Fruit fly (Drosophila melanogaster) ovary, adult (tissue): ENCODE data around the gene CREG.

Experiments used
- CG17801 ChIP-seq: fragments of 200-800 bp; optimal IDR thresholded peaks from 2 replicates; lab custom pipeline; 2019; ENCODE audit warnings: missing biosample characterization, mild to moderate bottlenecking, missing genetic modification characterization, moderate library complexity; ENCODE audit not compliant: partially characterized antibody

The CREG gene

DNA sequence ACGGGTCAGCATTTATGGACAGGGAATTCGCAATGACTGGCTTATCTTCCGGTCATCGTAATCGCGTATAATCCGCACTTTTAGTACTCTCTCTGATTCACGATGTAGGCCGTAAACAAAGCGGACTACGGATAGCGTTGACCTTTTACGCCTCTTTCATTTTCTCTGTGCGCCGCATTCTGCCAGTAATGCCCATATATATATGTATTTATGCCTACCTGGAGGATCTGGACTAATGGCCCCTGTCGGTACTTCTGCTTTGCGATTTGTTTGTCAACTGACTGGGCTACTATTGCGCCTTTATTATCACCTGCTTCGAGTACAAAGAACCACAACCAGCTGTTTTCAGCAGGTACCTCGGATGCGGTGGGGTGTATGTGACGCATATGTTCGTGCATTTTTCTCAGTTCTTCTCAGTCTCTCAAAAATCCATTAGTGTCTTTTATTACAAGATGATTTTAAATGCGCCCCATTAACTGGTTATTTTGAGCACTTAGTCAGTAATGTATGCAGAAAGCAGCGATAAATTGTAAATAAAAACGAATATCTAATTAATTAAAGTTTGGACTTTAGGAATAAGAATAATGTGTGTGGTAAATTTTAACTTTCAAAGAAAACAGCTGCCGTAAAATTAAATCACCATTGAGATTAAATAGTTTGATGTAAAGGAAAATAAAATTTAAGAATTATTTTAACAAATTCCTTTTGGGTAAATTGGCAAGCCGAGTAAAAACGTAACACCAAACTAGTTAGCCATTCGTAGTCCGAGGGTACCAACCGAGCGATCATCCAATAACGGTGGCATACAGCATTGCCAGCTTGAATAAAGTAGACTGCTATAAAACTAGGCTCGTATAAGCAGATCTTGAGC, at the start of gene CREG:
TSS of gene CREG (minus strand) at position 323 of the 871 bp plus-strand sequence.
- no peak for TF ChIP-seq CG17801 (GFP tag; lab: Kevin White, UChicago)

dm6 chr3R:17440628-17441027, 46.2 kb upstream of the CREG start, which contains the start of gene CG14331:
TSS of gene CG14331 (minus strand) at chr3R:17440728.
- no peak for TF ChIP-seq CG17801 (GFP tag; lab: Kevin White, UChicago)

DNA sequence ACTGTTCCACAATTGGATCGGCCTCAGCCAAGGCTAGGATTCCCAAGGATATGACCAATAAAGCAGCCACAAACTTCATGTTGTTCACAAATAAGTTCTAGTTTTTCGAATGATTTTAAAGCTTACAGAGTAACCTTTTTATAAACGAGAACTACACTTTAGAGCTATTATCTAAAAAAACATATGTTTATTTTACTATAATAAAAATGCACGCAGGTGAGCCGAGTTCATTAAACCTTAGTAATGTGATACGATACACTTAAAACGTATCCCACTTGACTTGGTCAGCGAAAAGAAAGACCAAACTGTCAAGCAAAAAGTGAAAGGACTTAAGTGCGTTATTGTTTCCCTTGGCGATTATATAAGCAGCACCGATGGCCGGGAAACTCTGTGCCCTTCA, 39.9 kb upstream of the CREG start, which contains the start of gene CG44090:
TSS of gene CG44090 (minus strand) at position 101 of the 400 bp plus-strand sequence.
- no peak for TF ChIP-seq CG17801 (GFP tag; lab: Kevin White, UChicago)

dm6 chr3R:17433117-17433516, 38.7 kb upstream of the CREG start:
- TF ChIP-seq CG17801 (GFP tag; lab: Kevin White, UChicago): no peak

DNA sequence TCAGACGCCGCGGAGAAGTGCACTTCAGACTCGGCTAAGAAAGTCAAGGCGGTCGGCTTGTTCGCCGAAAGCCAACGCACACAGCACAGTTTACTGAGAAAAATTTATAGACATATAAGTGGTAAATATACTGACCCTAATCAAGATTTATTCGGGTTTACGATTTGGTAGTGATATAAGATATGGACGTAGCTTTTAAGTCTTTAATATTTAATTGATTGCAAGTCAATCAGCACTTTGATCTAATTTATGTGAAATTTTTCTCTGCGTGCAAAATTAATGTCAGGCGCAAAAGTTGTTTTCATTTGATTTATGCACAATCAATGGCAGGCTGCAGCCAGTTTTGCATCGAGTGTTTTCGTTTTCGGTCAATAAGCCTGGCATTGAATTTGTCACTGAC, 36.0 kb upstream of the CREG start:
- TF ChIP-seq CG17801 (GFP tag; lab: Kevin White, UChicago): no peak

- no peak for TF ChIP-seq CG17801 (GFP tag; lab: Kevin White, UChicago)
These were observed 31.8 kb upstream of the CREG start for dm6 chr3R:17426265-17426664.

- TF ChIP-seq CG17801 (GFP tag; lab: Kevin White, UChicago): no peak
These were observed 31.0 kb upstream of the CREG start, which contains the start of gene cysu for dm6 chr3R:17425417-17425915. TSS of gene cysu (plus strand) at chr3R:17425768.

DNA sequence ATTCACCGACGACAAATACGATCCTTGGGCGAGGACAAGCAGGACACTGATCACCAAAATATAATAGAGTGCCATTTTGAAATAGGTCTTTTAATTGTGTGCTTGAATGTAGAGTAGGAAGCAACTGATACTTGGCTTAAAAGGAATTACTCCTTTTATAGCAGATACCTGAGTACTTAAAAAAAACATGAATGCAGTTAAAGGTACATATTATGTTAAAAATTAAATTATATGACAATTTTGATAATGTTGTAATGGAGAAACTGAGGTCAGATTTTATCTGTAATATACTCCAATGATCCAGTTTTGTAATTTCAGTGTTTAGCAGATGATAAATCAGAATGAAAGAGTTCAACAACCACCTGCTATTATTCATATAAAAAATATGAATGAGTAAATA, 27.7 kb upstream of the CREG start, which contains the start of gene CG14332:
TSS of gene CG14332 (minus strand) at position 101 of the 400 bp plus-strand sequence.
- no peak for TF ChIP-seq CG17801 (GFP tag; lab: Kevin White, UChicago)

- TF ChIP-seq CG17801 (GFP tag; lab: Kevin White, UChicago): no peak
These were observed 25.9 kb upstream of the CREG start, which contains the start of gene CG42835 for dm6 chr3R:17420338-17420737. TSS of gene CG42835 (plus strand) at chr3R:17420638.

DNA sequence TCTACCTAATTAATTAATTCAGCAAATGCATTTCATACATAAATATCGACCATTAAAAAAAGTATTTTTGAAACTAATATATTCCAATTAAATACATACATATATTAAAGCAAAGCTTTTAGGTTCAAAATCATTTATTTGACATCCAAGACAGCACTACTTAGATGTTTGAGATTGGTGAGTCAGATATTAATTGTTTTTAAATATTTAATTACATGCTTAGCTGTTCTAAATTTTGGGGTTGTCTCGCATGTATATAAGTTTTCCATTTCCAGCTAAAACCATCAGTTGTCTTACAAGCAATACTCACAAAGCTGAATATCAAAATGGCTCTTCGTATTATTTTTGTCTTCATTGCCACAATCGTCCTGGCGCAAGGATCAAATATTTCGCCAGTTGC, 24.0 kb upstream of the CREG start, which contains the start of gene CG42834:
TSS of gene CG42834 (plus strand) at position 301 of the 400 bp plus-strand sequence.
- TF ChIP-seq CG17801 (GFP tag; lab: Kevin White, UChicago): no peak

DNA sequence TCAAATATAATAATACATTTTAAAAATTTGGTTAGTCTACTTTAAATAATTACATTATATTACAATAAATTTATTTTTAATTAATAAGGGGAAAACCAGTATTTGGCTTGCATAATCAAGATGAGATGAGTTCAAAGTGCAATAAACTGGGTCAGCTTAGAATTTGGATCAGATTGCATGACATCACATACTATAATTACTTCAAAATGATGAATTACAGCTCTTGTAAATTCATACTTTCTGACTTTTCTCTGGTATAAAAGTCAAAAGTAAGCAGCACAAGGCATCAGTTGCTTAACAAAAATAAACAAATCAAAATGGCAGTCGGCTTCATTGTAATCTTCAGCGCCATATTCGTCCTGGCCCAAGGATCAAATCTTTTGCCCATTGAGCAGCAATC, 22.7 kb upstream of the CREG start, which contains the start of gene CG33333:
TSS of gene CG33333 (plus strand) at position 301 of the 400 bp plus-strand sequence.
- TF ChIP-seq CG17801 (GFP tag; lab: Kevin White, UChicago): no peak

- TF ChIP-seq CG17801 (GFP tag; lab: Kevin White, UChicago): no peak
These were observed 21.0 kb upstream of the CREG start, which contains the start of gene CG5866 for dm6 chr3R:17415439-17415838. TSS of gene CG5866 (plus strand) at chr3R:17415739.

dm6 chr3R:17413601-17414000, 19.2 kb upstream of the CREG start, which contains the start of gene CG42822:
TSS of gene CG42822 (plus strand) at chr3R:17413901.
- no peak for TF ChIP-seq CG17801 (GFP tag; lab: Kevin White, UChicago)

- no peak for TF ChIP-seq CG17801 (GFP tag; lab: Kevin White, UChicago)
These were observed 18.2 kb upstream of the CREG start, which contains the start of gene CG42821 for dm6 chr3R:17412458-17413127. TSS of gene CG42821 (plus strand) at chr3R:17413077.

DNA sequence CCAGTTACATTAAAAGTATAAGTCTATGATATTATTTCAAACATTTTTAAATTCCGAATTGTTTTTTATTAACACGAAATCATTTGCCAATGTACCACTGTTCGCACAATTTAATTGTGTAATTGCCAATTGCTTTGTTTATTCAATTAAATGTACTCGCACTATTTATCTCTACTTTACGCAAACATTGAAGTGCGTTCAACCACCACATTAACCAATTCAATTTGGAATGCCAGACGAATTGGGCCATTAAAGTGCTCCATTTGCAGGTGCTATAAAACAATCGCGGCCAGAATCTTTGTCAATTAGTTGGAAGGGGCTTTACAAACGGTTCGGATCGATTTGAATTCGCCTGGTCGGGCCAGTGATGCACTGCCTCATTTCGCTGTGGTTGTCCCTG, 16.4 kb upstream of the CREG start, which contains the start of gene CG5863:
TSS of gene CG5863 (plus strand) at position 301 of the 400 bp plus-strand sequence.
- no peak for TF ChIP-seq CG17801 (GFP tag; lab: Kevin White, UChicago)
